Fruit fly (Drosophila melanogaster): Measurements from ENCODE around the gene ND-MNLL.

The ND-MNLL gene

DNA sequence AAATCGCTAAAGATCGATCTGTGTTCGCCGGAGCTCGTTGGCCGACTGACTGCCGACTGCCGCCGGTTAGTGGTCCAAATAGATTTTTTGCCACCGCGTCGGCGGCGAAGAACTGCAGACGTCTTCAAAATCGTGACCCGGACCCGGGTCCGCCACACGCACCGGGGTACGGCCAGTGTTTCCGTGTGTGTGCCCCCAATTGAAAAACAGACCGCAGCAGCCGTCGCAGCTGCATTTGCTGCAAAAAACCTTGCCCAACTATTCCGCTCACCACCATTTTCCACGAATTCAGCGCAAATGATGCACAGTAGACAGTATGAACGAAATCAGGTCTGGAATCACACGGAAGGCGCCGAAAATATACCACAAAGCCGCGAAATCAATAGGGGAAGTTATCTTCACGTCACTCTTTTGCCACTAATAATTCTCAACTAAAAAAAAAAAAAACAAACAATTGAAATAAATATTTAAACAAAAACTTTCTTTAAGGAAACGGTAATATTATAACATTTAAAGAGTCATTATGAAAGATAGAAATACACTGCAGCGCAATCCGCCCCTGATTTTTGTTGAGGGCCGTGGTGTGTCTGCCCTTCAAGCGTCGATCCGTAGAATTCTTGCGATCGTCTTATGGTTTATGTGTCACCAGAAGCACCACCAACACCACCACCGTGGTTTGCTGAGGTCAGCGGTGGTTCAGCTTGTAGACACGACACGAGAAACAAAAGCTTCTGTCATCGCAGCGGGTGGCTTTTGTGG, 20.2 kb downstream of the ND-MNLL start, which contains the start of gene dec:
Gene dec (minus strand): TSS at position 51 of the 759 bp plus-strand sequence.
- no peak for TF ChIP-seq CTCF (optimal IDR thresholded peaks at IDR 0.05)
- no peak for TF ChIP-seq CG8478 (optimal IDR thresholded peaks at IDR 0.05)

- TF ChIP-seq CG8478 (optimal IDR thresholded peaks at IDR 0.05) (no peak), CTCF (optimal IDR thresholded peaks at IDR 0.05) (no peak)
These were observed 26.7 kb downstream of the ND-MNLL start, which contains the start of gene Ir7b for dm6 chrX:7866868-7867267. TSS of gene Ir7b (minus strand) at chrX:7866968.

DNA sequence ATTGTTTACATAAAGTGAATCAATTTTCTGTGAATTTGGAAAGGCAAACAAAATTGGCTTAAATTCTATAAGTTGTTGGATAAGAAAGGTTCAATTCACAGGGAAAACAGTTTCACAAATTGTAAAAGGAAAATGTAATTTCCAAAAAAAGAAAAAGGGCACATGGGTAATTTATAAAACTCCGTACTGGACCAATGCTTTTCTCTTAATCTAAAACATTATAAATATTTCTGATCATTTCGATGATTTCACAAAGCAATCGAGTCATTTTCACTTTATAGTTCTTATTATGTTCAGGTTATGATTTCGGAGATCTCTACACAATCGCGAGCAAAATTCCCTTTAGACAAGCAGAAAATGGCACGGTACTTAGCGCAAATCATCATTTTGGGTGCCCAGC, 35.7 kb downstream of the ND-MNLL start, which contains the start of gene CG1409:
Gene CG1409 (plus strand): TSS at position 301 of the 400 bp plus-strand sequence.
- no peak for TF ChIP-seq CG8478 (optimal IDR thresholded peaks at IDR 0.05)
- no peak for TF ChIP-seq CTCF (optimal IDR thresholded peaks at IDR 0.05)

- TF ChIP-seq CTCF (optimal IDR thresholded peaks at IDR 0.05) (no peak), CG8478 (optimal IDR thresholded peaks at IDR 0.05) (no peak)
These were observed 39.5 kb downstream of the ND-MNLL start, which contains the start of gene CG10920 for dm6 chrX:7854144-7854543. TSS of gene CG10920 (minus strand) at chrX:7854244.
